Fruit fly (Drosophila melanogaster) Kc167 (cell line): Measurements from ENCODE around the gene WASp.

ENCODE experiments used
- Myc ChIP-seq: fragments of >200 bp; optimal IDR thresholded peaks from 2 replicates; lab custom pipeline; 2017; ENCODE audit warnings: missing external identifiers
- Sin3A ChIP-seq: fragments of >200 bp; optimal IDR thresholded peaks from 2 replicates; lab custom pipeline; 2018; ENCODE audit warnings: missing external identifiers
- h ChIP-seq: fragments of >200 bp; optimal IDR thresholded peaks from 3 replicates; lab custom pipeline; 2018; ENCODE audit warnings: missing external identifiers
- insv ChIP-seq: fragments of >200 bp; optimal IDR thresholded peaks from 3 replicates; lab custom pipeline; 2018; ENCODE audit warnings: missing external identifiers
- psq ChIP-seq: fragments of >200 bp; optimal IDR thresholded peaks from 2 replicates; lab custom pipeline; 2017; ENCODE audit warnings: missing external identifiers
- ttk ChIP-seq: sonication (Bioruptor generic); optimal IDR thresholded peaks from 2 replicates; lab custom pipeline; 2017; ENCODE audit warnings: missing external identifiers

Gene WASp

DNA sequence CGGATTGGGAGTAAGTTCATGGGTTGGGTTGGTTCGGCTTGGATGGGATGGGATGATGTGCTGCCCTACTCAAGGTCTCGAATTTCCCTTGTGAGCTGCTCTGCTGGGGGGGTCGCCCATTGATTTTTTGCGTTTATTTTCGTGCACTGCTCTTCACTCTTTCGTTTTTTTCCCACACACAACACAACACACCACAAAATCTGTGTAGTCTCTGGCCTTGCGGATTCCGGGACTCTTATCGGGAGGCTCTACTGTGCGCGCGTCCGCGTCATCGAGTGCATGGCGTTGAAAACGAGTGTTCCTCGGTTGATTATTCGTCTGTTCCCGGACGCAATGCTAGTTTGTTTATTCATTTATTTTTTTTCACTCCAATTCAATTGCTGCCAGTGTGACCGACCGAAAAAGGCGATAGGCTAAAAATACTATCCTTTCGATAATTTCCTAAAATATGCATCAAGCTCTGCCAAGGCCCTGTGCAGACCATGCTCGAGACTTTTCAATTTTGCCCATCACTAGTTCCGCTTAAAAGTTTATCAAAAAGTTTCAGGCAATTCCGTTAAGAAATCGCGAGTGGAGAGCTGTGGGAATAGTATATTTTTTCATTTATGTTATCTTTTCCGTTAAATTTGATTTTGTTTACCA lies at the start of gene WASp:
WASp (minus strand) TSS at position 399 of the 642 bp plus-strand sequence.
- TF ChIP-seq h (lab: Kevin White, UChicago) (no peak), psq (no peak)

- TF ChIP-seq h (lab: Kevin White, UChicago) (no peak), ttk (lab: Kevin White, UChicago) (no peak), Myc (lab: Kevin White, UChicago) (no peak), insv (lab: Kevin White, UChicago) (no peak), psq (no peak), Sin3A (lab: Kevin White, UChicago) (no peak)
Observed at dm6 chr3R:28880066-28880842, 48.4 kb upstream of the WASp start, which contains the start of the genes Nepl19 and Nepl20. TSS of gene Nepl19 (minus strand) at chr3R:28880122. TSS of gene Nepl20 (plus strand) at chr3R:28880792.

- TF ChIP-seq psq: no peak
Observed at dm6 chr3R:28875345-28875744, 43.5 kb upstream of the WASp start, which contains the start of gene Nepl18. TSS of gene Nepl18 (plus strand) at chr3R:28875621.

DNA sequence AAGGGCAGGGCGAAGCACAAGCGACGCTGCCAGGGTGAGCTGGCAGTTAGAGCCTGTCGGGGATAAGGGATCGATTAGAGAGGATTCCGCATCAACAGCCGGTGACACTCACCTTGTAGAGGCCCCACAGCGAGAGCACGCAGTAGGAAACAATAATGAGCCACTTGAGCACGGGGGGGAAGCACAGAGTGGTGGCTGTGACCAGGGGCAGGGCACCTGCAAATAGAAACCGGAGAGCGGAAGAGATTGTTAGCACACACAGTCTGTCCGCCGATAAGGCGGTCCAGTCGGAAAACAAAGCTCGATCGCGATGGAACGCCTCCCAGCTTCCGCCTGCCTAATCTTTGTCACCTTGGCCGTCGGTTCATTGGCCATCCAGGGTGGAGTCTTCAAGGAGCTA lies 40.8 kb upstream of the WASp start, which contains the start of gene Nepl17:
Nepl17 (plus strand) TSS at position 301 of the 400 bp plus-strand sequence.
- TF ChIP-seq psq (no peak), Sin3A (lab: Kevin White, UChicago) (no peak), Myc (lab: Kevin White, UChicago) (no peak), ttk (lab: Kevin White, UChicago) (no peak), h (lab: Kevin White, UChicago) (no peak)

DNA sequence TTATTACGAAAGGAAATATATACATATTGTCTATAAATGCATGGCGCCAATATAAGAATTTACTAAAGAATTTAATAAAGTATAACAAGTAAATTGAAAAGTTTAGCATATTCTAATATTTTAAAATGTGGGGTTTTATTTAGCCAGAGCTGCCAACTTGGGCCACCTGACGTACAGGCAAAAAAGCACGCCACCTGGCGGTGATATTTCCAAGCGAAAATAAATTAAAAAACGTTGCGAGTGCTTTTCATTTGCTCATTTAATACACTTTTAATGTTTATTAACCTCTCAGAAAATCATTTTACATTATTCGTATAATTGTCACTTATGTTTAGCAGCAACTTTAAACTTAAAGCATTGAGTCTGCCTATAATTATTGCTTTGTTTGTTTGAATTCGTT lies 38.5 kb upstream of the WASp start:
- TF ChIP-seq Myc (lab: Kevin White, UChicago): no peak
- no peak for TF ChIP-seq ttk (lab: Kevin White, UChicago)
- no peak for TF ChIP-seq insv (lab: Kevin White, UChicago)
- no peak for TF ChIP-seq psq
- no peak for TF ChIP-seq h (lab: Kevin White, UChicago)
- no peak for TF ChIP-seq Sin3A (lab: Kevin White, UChicago)

- no peak for TF ChIP-seq ttk (lab: Kevin White, UChicago)
- TF ChIP-seq h (lab: Kevin White, UChicago): no peak
- no peak for TF ChIP-seq insv (lab: Kevin White, UChicago)
- TF ChIP-seq psq: no peak
- TF ChIP-seq Sin3A (lab: Kevin White, UChicago): no peak
- TF ChIP-seq Myc (lab: Kevin White, UChicago): no peak
Observed at dm6 chr3R:28861309-28862157, 29.7 kb upstream of the WASp start.

DNA sequence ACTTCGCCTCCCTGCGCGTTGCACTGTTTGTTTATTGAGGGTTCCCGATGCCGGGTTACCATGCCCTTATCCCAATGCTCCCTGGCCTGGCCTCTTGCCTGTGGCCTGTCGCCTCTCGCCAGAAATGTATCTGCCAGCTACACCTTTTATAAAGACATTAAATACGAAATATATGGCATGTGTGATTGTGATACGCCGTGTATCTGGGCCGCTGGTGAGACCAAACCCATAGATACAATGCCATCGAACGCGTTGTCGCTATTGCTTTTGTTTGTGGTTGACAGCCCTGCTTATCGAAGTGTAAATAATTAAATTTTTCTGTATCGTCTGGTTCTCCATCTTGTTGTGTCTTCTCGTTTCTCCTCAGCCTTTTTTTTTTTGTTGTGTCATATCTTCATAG lies 28.8 kb upstream of the WASp start:
- TF ChIP-seq Sin3A (lab: Kevin White, UChicago) (no peak), h (lab: Kevin White, UChicago) (no peak), ttk (lab: Kevin White, UChicago) (no peak), insv (lab: Kevin White, UChicago) (no peak), psq (no peak), Myc (lab: Kevin White, UChicago) (no peak)

DNA sequence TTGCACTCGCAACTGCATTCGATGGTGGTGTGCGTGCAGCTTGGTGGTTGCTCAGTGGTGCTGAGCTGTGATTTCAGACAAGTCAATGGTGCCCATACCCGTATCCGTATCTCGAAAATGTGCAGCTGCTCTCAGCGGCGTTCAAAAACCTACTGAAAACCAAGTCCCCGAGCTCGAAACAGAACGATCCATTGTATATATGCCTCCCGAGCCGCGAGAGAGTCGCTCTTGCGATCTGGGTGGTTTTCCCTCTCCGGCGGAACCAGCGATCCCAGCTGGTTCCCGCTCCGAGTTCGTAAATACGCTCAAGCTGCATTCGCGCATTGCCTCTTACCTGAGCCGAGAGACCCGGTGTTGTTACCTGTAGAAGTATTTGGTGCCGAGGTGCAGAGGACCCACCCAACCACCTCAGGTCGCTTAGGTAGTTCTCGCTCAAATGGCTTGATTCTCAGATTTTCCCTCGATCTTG lies 27.3 kb upstream of the WASp start, which contains the start of gene Inx3:
Inx3 (minus strand) TSS at position 440 of the 469 bp plus-strand sequence.
- TF ChIP-seq psq (no peak), ttk (lab: Kevin White, UChicago) (no peak), h (lab: Kevin White, UChicago) (no peak), insv (lab: Kevin White, UChicago) (no peak), Myc (lab: Kevin White, UChicago) (no peak), Sin3A (lab: Kevin White, UChicago) (no peak)

DNA sequence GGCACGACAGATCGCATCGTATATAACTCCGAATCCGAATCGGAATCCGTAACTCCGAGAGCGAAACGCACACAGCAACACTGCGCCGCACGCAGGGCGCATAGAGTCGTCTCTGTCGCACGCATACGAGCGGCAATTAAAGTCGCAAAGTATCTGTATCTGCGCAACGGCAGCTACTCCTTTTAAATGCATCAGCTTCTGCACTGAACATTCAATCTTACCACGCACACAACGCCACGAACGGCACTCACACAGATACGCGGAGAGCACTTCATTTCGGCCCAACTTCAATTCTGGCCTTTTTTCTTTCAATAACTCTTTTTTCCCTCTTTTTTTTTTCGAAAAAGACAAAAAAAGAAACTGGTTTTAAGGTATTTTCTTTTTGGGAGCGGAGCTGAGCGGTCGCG lies 26.4 kb upstream of the WASp start:
- TF ChIP-seq Sin3A (lab: Kevin White, UChicago) (no peak), insv (lab: Kevin White, UChicago) (no peak), ttk (lab: Kevin White, UChicago) (no peak), psq (no peak), h (lab: Kevin White, UChicago) (no peak), Myc (lab: Kevin White, UChicago) (no peak)

DNA sequence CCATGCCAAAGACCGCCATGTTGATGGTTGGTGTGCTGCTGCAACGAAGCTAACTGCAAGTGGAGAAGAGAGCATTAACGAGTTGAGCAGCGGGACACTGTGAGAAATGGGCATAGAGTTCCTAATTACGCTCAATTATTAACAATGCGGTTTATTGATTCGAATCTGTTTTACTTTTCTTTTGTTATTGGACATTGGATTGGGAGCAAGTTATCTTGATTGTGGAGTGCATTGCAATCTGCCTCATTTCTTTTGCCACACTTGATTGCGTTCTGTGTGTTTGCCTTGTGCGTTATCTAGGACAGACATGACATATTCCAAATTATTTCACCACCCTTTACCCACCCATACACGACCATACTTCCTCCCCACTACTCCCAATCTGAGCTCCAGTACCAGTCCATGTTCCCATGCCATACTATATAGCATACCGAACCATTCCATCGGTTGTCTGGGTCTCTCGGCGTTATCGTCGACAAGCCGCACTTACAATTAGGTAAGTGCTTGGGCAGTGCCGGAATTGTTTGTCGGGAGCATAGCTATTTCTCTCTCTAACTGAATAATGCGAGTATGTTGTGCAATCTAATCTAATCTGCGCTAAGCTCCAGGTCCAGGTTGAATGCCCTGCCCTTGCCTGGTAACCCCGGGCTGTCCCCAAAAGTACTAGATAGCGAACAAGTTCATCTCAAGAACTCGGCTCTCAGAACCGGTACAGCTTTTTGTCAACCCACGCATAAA lies 25.6 kb upstream of the WASp start:
- TF ChIP-seq psq (no peak), Myc (lab: Kevin White, UChicago) (no peak), insv (lab: Kevin White, UChicago) (no peak), ttk (lab: Kevin White, UChicago) (no peak), h (lab: Kevin White, UChicago) (no peak), Sin3A (lab: Kevin White, UChicago) (no peak)

dm6 chr3R:28856829-28857228 lies 25.0 kb upstream of the WASp start:
- no peak for TF ChIP-seq ttk (lab: Kevin White, UChicago)
- no peak for TF ChIP-seq Sin3A (lab: Kevin White, UChicago)
- TF ChIP-seq psq: no peak
- TF ChIP-seq h (lab: Kevin White, UChicago): no peak
- TF ChIP-seq insv (lab: Kevin White, UChicago): no peak
- no peak for TF ChIP-seq Myc (lab: Kevin White, UChicago)
